Fruit fly (Drosophila melanogaster): Measurements from ENCODE around the gene CG32262.

The CG32262 gene

dm6 chr3L:3801343-3801742 lies 8.7 kb downstream of the CG32262 start (continued):
- TF ChIP-seq Fer1 (GFP tag; optimal IDR thresholded peaks at IDR 0.05) = peak; percentile 62
- TF ChIP-seq sens (GFP tag) = no peak
- TF ChIP-seq ase (GFP tag; IDR thresholded peaks at IDR 0.05) = no peak
- no peak for TF ChIP-seq NK7.1 (GFP tag; optimal IDR thresholded peaks at IDR 0.05)
- TF ChIP-seq dmrt99B (tag; optimal IDR thresholded peaks at IDR 0.05) = peak; percentile 0
- TF ChIP-seq slbo (GFP tag; IDR thresholded peaks at IDR 0.05) = peak; percentile 43
- TF ChIP-seq jigr1 (GFP tag; IDR thresholded peaks at IDR 0.05) = no peak
- TF ChIP-seq CG8944 (GFP tag; optimal IDR thresholded peaks at IDR 0.05) = no peak
- TF ChIP-seq CG31441 (GFP tag; IDR thresholded peaks at IDR 0.05) = no peak
- no peak for TF ChIP-seq CG3726 (GFP tag; IDR thresholded peaks at IDR 0.05)
- no peak for TF ChIP-seq cas (GFP tag; IDR thresholded peaks at IDR 0.05)
- TF ChIP-seq nom (GFP tag; optimal IDR thresholded peaks at IDR 0.05) = no peak
- TF ChIP-seq GATAe (GFP tag; conservative IDR thresholded peaks at IDR 0.05) = no peak
- no peak for TF ChIP-seq Spps (tag; optimal IDR thresholded peaks at IDR 0.05)
- TF ChIP-seq Hr39 (optimal IDR thresholded peaks at IDR 0.05) = no peak
- 0 out of 2 replicates have a peak, but pooled peaks have one; percentile 16 for TF ChIP-seq CG3847 (GFP tag; IDR thresholded peaks at IDR 0.05)
- TF ChIP-seq mld (GFP tag; IDR thresholded peaks at IDR 0.05; ENCODE audit: partially characterized antibody) = no peak
- no peak for TF ChIP-seq CG9727 (GFP tag; optimal IDR thresholded peaks at IDR 0.05)
- TF ChIP-seq Kr (GFP tag; optimal IDR thresholded peaks at IDR 0.05) = no peak
- TF ChIP-seq CG6683 (GFP tag; optimal IDR thresholded peaks at IDR 0.05) = no peak
- peak; percentile 44 for TF ChIP-seq scrt (GFP tag; optimal IDR thresholded peaks at IDR 0.05)
- TF ChIP-seq slou (GFP tag; optimal IDR thresholded peaks at IDR 0.05) = no peak
- TF ChIP-seq Ptx1 (GFP tag; IDR thresholded peaks at IDR 0.05) = no peak
- no peak for TF ChIP-seq CG16863 (GFP tag; optimal IDR thresholded peaks at IDR 0.05)
- TF ChIP-seq CG3995 (GFP tag; optimal IDR thresholded peaks at IDR 0.05) = no peak
- TF ChIP-seq CG32532 (GFP tag; IDR thresholded peaks at IDR 0.05) = no peak
- peak; percentile 4 for TF ChIP-seq CG6765 (GFP tag; optimal IDR thresholded peaks at IDR 0.05)
- TF ChIP-seq Nf-YA (GFP tag; IDR thresholded peaks at IDR 0.05) = no peak
- peak; percentile 8 for TF ChIP-seq zf30C (GFP tag; optimal IDR thresholded peaks at IDR 0.05)
- no peak for TF ChIP-seq sisA (GFP tag; IDR thresholded peaks at IDR 0.05)
- TF ChIP-seq trh (GFP tag; optimal IDR thresholded peaks at IDR 0.05) = no peak
- no peak for TF ChIP-seq CG16779 (GFP tag; IDR thresholded peaks at IDR 0.05)
- no peak for TF ChIP-seq CG12299 (tag; optimal IDR thresholded peaks at IDR 0.05)
- no peak for TF ChIP-seq tin (GFP tag; optimal IDR thresholded peaks at IDR 0.05)
- no peak for TF ChIP-seq org-1 (GFP tag; optimal IDR thresholded peaks at IDR 0.05)
- TF ChIP-seq eyg (GFP tag; optimal IDR thresholded peaks at IDR 0.05) = no peak
- TF ChIP-seq CG9437 (GFP tag; optimal IDR thresholded peaks at IDR 0.05) = no peak
- no peak for TF ChIP-seq CG7786 (GFP tag; optimal IDR thresholded peaks at IDR 0.05)
- no peak for TF ChIP-seq chm (GFP tag; IDR thresholded peaks at IDR 0.05)
- TF ChIP-seq CG17912 (GFP tag; optimal IDR thresholded peaks at IDR 0.05) = no peak
- no peak for TF ChIP-seq Oli (tag; optimal IDR thresholded peaks at IDR 0.05)
- no peak for TF ChIP-seq mirr (GFP tag; optimal IDR thresholded peaks at IDR 0.05)
- TF ChIP-seq CG10431 (GFP tag; optimal IDR thresholded peaks at IDR 0.05) = no peak
- TF ChIP-seq toy (GFP tag; IDR thresholded peaks at IDR 0.05) = no peak
- peak; percentile 12 for TF ChIP-seq CG13296 (GFP tag; optimal IDR thresholded peaks at IDR 0.05)
- TF ChIP-seq Ada2b (GFP tag; IDR thresholded peaks at IDR 0.05) = 0 out of 2 replicates have a peak, but pooled peaks have one; percentile 10
- no peak for TF ChIP-seq CG6272 (GFP tag; IDR thresholded peaks at IDR 0.05)
- TF ChIP-seq CG10366 (GFP tag; IDR thresholded peaks at IDR 0.05) = no peak
- TF ChIP-seq CG10543 (GFP tag; optimal IDR thresholded peaks at IDR 0.05) = no peak
- no peak for TF ChIP-seq otp (GFP tag; IDR thresholded peaks at IDR 0.05)
- TF ChIP-seq grn (GFP tag; optimal IDR thresholded peaks at IDR 0.05) = no peak
- TF ChIP-seq CG18764 (GFP tag; optimal IDR thresholded peaks at IDR 0.05) = no peak
- no peak for TF ChIP-seq Hr78 (GFP tag; optimal IDR thresholded peaks at IDR 0.05)
